Fruit fly (Drosophila melanogaster): ENCODE data around the gene dpr5.

Gene dpr5

DNA sequence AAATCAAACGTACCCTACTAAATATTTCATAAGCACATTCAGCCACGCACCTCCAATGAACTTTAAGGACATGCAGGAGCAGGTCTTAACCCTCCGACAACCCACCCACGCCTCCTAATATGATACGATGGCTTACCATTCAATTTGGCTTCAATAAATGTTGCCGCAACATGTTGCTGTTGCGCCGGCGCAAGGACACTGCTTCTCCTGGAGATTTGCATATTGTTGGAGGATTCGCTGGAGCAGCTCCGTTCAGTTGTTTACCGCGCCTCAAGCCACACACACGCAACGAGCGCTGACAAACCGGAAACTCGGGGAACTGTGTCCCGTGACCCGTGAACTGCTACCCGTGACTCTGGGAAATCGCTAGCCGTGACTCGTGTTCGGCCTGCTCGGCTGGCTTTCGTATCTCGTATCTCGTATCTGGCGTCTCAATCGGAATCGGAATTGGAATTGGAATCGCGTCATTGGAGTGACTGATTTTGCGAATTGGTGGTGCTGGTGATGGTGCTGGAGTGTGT, at the start of gene dpr5:
TSS of gene dpr5 (plus strand) at position 270 of the 521 bp plus-strand sequence.
- TF ChIP-seq Dbx (GFP tag; IDR thresholded peaks at IDR 0.05) (no peak), CG3163 (GFP tag; optimal IDR thresholded peaks at IDR 0.05) (peak; percentile 57), CG3995 (GFP tag; optimal IDR thresholded peaks at IDR 0.05) (peak; percentile 96), grn (GFP tag; optimal IDR thresholded peaks at IDR 0.05) (peak; percentile 35), ewg (GFP tag; optimal IDR thresholded peaks at IDR 0.05) (peak; percentile 83), Jarid2 (GFP tag; optimal IDR thresholded peaks at IDR 0.05) (peak; percentile 86), CG13624 (GFP tag; optimal IDR thresholded peaks at IDR 0.05) (no peak), CG12942 (GFP tag; optimal IDR thresholded peaks at IDR 0.05) (no peak), CG13894 (tag; optimal IDR thresholded peaks at IDR 0.05) (peak; percentile 72), ara (GFP tag; IDR thresholded peaks at IDR 0.05) (no peak), CG1024 (GFP tag; IDR thresholded peaks at IDR 0.05) (no peak), CG42726 (GFP tag; IDR thresholded peaks at IDR 0.05; ENCODE audit: partially characterized antibody) (0 out of 2 replicates have a peak, but pooled peaks have one; percentile 12), luna (GFP tag; optimal IDR thresholded peaks at IDR 0.05) (no peak), CG8290 (GFP tag; optimal IDR thresholded peaks at IDR 0.05) (no peak), CG8290 (tag; optimal IDR thresholded peaks at IDR 0.05) (peak in 1 of 2 experiments; percentile 52), HLH4C (GFP tag; IDR thresholded peaks at IDR 0.05; ENCODE audit: partially characterized antibody) (no peak), CG11504 (tag; optimal IDR thresholded peaks at IDR 0.05) (peak; percentile 97), klu (GFP tag; IDR thresholded peaks at IDR 0.05) (no peak), Deaf1 (tag; optimal IDR thresholded peaks at IDR 0.05) (peak; percentile 94), abd-A (tag; optimal IDR thresholded peaks at IDR 0.05) (peak; percentile 47), CG18599 (GFP tag; optimal IDR thresholded peaks at IDR 0.05) (peak; percentile 34), CG9437 (GFP tag; optimal IDR thresholded peaks at IDR 0.05) (peak; percentile 80), ssp (GFP tag; IDR thresholded peaks at IDR 0.05) (no peak), sug (tag; optimal IDR thresholded peaks at IDR 0.05) (no peak), chinmo (GFP tag; IDR thresholded peaks at IDR 0.05; ENCODE audit: partially characterized antibody) (0 out of 4 replicates have a peak, but pooled peaks have one; percentile 13), Hmr (GFP tag; optimal IDR thresholded peaks at IDR 0.05) (peak; percentile 23), Ets65A (GFP tag) (peak; percentile 66), CG12744 (GFP tag; optimal IDR thresholded peaks at IDR 0.05) (no peak), cato (GFP tag; optimal IDR thresholded peaks at IDR 0.05; ENCODE audit: borderline replicate concordance) (no peak), zfh2 (GFP tag; optimal IDR thresholded peaks at IDR 0.05) (no peak), CG13296 (GFP tag; optimal IDR thresholded peaks at IDR 0.05) (no peak)

DNA sequence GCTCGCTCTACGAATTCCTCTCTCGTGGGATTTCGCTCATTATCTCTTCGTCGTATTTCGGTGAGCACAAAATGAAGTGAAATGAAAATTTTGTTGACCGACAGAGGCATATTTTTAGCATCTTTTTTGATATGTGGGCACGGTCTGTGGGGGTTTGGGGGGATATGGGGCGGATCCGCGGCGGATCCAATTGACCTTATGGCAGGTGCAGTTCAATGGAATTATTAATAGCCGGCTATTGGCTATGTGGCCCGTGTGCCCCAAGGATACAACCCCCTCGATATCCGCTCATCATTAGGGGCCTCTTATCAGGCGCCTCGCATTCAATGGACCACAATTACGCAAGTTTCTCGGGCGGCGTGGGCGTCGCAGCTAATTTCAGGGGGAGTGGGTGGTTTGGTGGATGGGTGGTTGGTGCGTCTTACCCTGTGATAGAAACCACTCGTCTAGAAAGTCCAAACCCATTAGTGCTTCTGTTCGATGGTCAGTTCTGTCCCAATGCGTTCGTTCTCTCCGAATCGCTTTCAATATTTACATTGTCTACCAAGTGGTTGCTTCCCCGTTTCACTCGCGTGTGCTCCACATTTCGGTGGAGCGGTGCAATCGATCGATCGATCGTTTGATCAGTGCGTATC, 48.5 kb upstream of the dpr5 start, which contains the start of gene sals:
TSS of gene sals (minus strand) at position 585 of the 635 bp plus-strand sequence.
- TF ChIP-seq cad (GFP tag; optimal IDR thresholded peaks at IDR 0.05) (no peak), GATAe (GFP tag; conservative IDR thresholded peaks at IDR 0.05) (no peak), CG12769 (tag; optimal IDR thresholded peaks at IDR 0.05) (peak; percentile 74), CG10462 (GFP tag; optimal IDR thresholded peaks at IDR 0.05) (no peak), Hr78 (GFP tag; optimal IDR thresholded peaks at IDR 0.05) (peak in 1 of 2 experiments; percentile 31), Trl (optimal IDR thresholded peaks at IDR 0.05) (peak; percentile 15 to 35), Trl (GFP tag; optimal IDR thresholded peaks at IDR 0.05) (no peak), ftz-f1 (GFP tag; optimal IDR thresholded peaks at IDR 0.05) (peak; percentile 16), Ets65A (GFP tag) (no peak), zfh1 (GFP tag; IDR thresholded peaks at IDR 0.05) (no peak), cato (GFP tag; optimal IDR thresholded peaks at IDR 0.05; ENCODE audit: borderline replicate concordance) (no peak), kah (GFP tag; optimal IDR thresholded peaks at IDR 0.05) (no peak), unpg (GFP tag; optimal IDR thresholded peaks at IDR 0.05) (no peak), lilli (GFP tag; optimal IDR thresholded peaks at IDR 0.05) (no peak), slp2 (GFP tag; optimal IDR thresholded peaks at IDR 0.05) (no peak), CG10267 (tag; optimal IDR thresholded peaks at IDR 0.05) (no peak), nerfin-2 (GFP tag; IDR thresholded peaks at IDR 0.05; ENCODE audit: partially characterized antibody) (no peak), CG15696 (tag; optimal IDR thresholded peaks at IDR 0.05) (no peak), Meics (GFP tag; optimal IDR thresholded peaks at IDR 0.05) (no peak), yki (optimal IDR thresholded peaks at IDR 0.05) (no peak), Gsc (GFP tag; IDR thresholded peaks at IDR 0.05) (no peak), CG17568 (GFP tag; optimal IDR thresholded peaks at IDR 0.05) (no peak)
